Fruit fly (Drosophila melanogaster) whole organism, embryonic: ENCODE measurements around the gene CG31633.

Source experiments
- Adf1 ChIP-seq: fragments of 200-800 bp; sonication (Bioruptor generic); IDR thresholded peaks from 2 replicates; pipeline ENCODE4 v1.3.6; 2022; ENCODE audit warnings: missing biosample characterization, missing genetic modification characterization
- CG11504 ChIP-seq: fragments of 200-800 bp; sonication (Bioruptor generic); optimal IDR thresholded peaks from 3 replicates; lab custom pipeline; 2019; ENCODE audit warnings: missing biosample characterization, mild to moderate bottlenecking, missing genetic modification characterization, moderate library complexity
- CG12236 ChIP-seq: fragments of 200-800 bp; sonication (Bioruptor generic); optimal IDR thresholded peaks from 2 replicates; lab custom pipeline; 2016; ENCODE audit warnings: missing biosample characterization, missing genetic modification characterization
- CG12299 ChIP-seq: fragments of 200-800 bp; sonication (Bioruptor generic); optimal IDR thresholded peaks from 2 replicates; lab custom pipeline; 2018; ENCODE audit warnings: missing biosample characterization, mild to moderate bottlenecking, missing genetic modification characterization
- CG13775 ChIP-seq: fragments of 200-800 bp; sonication (Bioruptor generic); optimal IDR thresholded peaks from 3 replicates; lab custom pipeline; 2017; ENCODE audit warnings: missing biosample characterization, mild to moderate bottlenecking, missing genetic modification characterization
- CG15696 ChIP-seq: fragments of 200-800 bp; sonication (Bioruptor generic); optimal IDR thresholded peaks from 2 replicates; lab custom pipeline; 2019; ENCODE audit warnings: missing biosample characterization, mild to moderate bottlenecking, missing genetic modification characterization, moderate library complexity
- CG17568 ChIP-seq: fragments of 200-800 bp; sonication (Bioruptor generic); optimal IDR thresholded peaks from 2 replicates; lab custom pipeline; 2018; ENCODE audit warnings: missing biosample characterization, mild to moderate bottlenecking, missing genetic modification characterization, moderate library complexity
- CG17612 ChIP-seq: fragments of 200-800 bp; sonication (Bioruptor generic); IDR thresholded peaks from 2 replicates; pipeline ENCODE4 v1.3.6; 2022; ENCODE audit warnings: missing biosample characterization, missing genetic modification characterization
- CG18262 ChIP-seq: fragments of 200-800 bp; optimal IDR thresholded peaks from 3 replicates; lab custom pipeline; 2019; ENCODE audit warnings: missing biosample characterization, mild to moderate bottlenecking, missing genetic modification characterization, moderate library complexity
- CG2199 ChIP-seq: fragments of 200-800 bp; sonication (Bioruptor generic); IDR thresholded peaks from 3 replicates; pipeline ENCODE4 v1.3.6; 2022; ENCODE audit warnings: missing biosample characterization, missing genetic modification characterization
- CG30403 ChIP-seq: fragments of 200-800 bp; sonication (Bioruptor generic); optimal IDR thresholded peaks from 3 replicates; lab custom pipeline; 2016; ENCODE audit warnings: missing biosample characterization, missing genetic modification characterization
- CG34422 ChIP-seq: fragments of 200-800 bp; sonication (Bioruptor generic); IDR thresholded peaks from 3 replicates; pipeline ENCODE4 v1.3.6; 2022; ENCODE audit warnings: missing biosample characterization, missing genetic modification characterization
- CG4617 ChIP-seq: fragments of 200-800 bp; sonication (Bioruptor generic); optimal IDR thresholded peaks from 3 replicates; lab custom pipeline; 2016; ENCODE audit warnings: missing biosample characterization, missing genetic modification characterization, borderline replicate concordance
- CG6254 ChIP-seq: fragments of 200-800 bp; sonication (Bioruptor generic); optimal IDR thresholded peaks from 3 replicates; lab custom pipeline; 2017; ENCODE audit warnings: mild to moderate bottlenecking, missing biosample characterization, missing genetic modification reagents, missing genetic modification characterization
- CG6272 ChIP-seq: fragments of 200-800 bp; sonication (Bioruptor generic); IDR thresholded peaks from 2 replicates; pipeline ENCODE4 v1.3.6; 2022; ENCODE audit warnings: missing biosample characterization, missing genetic modification characterization
- CG7556 ChIP-seq: fragments of 200-800 bp; sonication (Bioruptor generic); optimal IDR thresholded peaks from 2 replicates; lab custom pipeline; 2017; ENCODE audit warnings: missing biosample characterization, mild to moderate bottlenecking, missing genetic modification characterization
- CG7963 ChIP-seq: fragments of 200-800 bp; sonication (Bioruptor generic); IDR thresholded peaks from 3 replicates; pipeline ENCODE4 v1.3.6; 2022; ENCODE audit warnings: missing biosample characterization, missing genetic modification characterization; ENCODE audit not compliant: partially characterized antibody
- CG8281 ChIP-seq: fragments of 200-800 bp; sonication (Bioruptor generic); optimal IDR thresholded peaks from 2 replicates; lab custom pipeline; 2018; ENCODE audit warnings: missing biosample characterization, mild to moderate bottlenecking, missing genetic modification characterization, moderate library complexity
- CG9727 ChIP-seq: fragments of 200-800 bp; sonication (Bioruptor generic); optimal IDR thresholded peaks from 3 replicates; lab custom pipeline; 2017; ENCODE audit warnings: missing biosample characterization, mild to moderate bottlenecking, missing genetic modification characterization
- CTCF ChIP-seq: fragments of 200-800 bp; sonication (Bioruptor generic); optimal IDR thresholded peaks from 2 replicates; lab custom pipeline; 2017; ENCODE audit warnings: missing biosample characterization, mild to moderate bottlenecking, missing genetic modification characterization, moderate library complexity
- CkIIα-i1 ChIP-seq: fragments of 200-800 bp; sonication (Bioruptor generic); IDR thresholded peaks from 2 replicates; pipeline ENCODE4 v1.3.6; 2022; ENCODE audit warnings: missing biosample characterization, missing genetic modification characterization
- ERR ChIP-seq: fragments of 200-800 bp; sonication (Bioruptor generic); optimal IDR thresholded peaks from 2 replicates; lab custom pipeline; 2016; ENCODE audit warnings: missing biosample characterization, missing genetic modification characterization
- Gsc ChIP-seq: fragments of 200-800 bp; sonication (Bioruptor generic); IDR thresholded peaks from 2 replicates; pipeline ENCODE4 v1.3.6; 2022; ENCODE audit warnings: missing biosample characterization, missing genetic modification characterization
- HLHmδ ChIP-seq: fragments of 200-800 bp; sonication (Bioruptor generic); optimal IDR thresholded peaks from 2 replicates; lab custom pipeline; 2018; ENCODE audit warnings: missing biosample characterization, mild to moderate bottlenecking, missing genetic modification characterization, moderate library complexity
- Hand ChIP-seq: fragments of 200-800 bp; sonication (Bioruptor generic); optimal IDR thresholded peaks from 2 replicates; lab custom pipeline; 2017; ENCODE audit warnings: mild to moderate bottlenecking, missing biosample characterization, missing genetic modification reagents, missing genetic modification characterization
- HmgZ ChIP-seq: fragments of 200-800 bp; sonication (Bioruptor generic); optimal IDR thresholded peaks from 2 replicates; lab custom pipeline; 2018; ENCODE audit warnings: missing biosample characterization, mild to moderate bottlenecking, missing genetic modification characterization
- Hsf ChIP-seq: fragments of 200-800 bp; sonication (Bioruptor generic); optimal IDR thresholded peaks from 3 replicates; lab custom pipeline; 2016; ENCODE audit warnings: missing biosample characterization, missing genetic modification characterization
- Kr ChIP-seq: fragments of 200-800 bp; sonication (Bioruptor generic); optimal IDR thresholded peaks from 2 replicates; lab custom pipeline; 2017; ENCODE audit warnings: missing biosample characterization, mild to moderate bottlenecking, missing genetic modification characterization
- Neu2 ChIP-seq: fragments of 200-800 bp; sonication (Bioruptor generic); optimal IDR thresholded peaks from 3 replicates; lab custom pipeline; 2016; ENCODE audit warnings: missing biosample characterization, missing genetic modification characterization, borderline replicate concordance
- Usf ChIP-seq: fragments of 200-800 bp; sonication (Bioruptor generic); optimal IDR thresholded peaks from 2 replicates; lab custom pipeline; 2017; ENCODE audit warnings: missing genotype, missing biosample characterization, missing genetic modification characterization
- Xbp1 ChIP-seq: fragments of 200-800 bp; sonication (Bioruptor generic); optimal IDR thresholded peaks from 3 replicates; lab custom pipeline; 2016; ENCODE audit warnings: missing biosample characterization, mild to moderate bottlenecking, missing genetic modification characterization
- al ChIP-seq: fragments of 200-800 bp; sonication (Bioruptor generic); IDR thresholded peaks from 2 replicates; pipeline ENCODE4 v1.3.6; 2022; ENCODE audit warnings: missing biosample characterization, missing genetic modification characterization
- bbx ChIP-seq: fragments of 200-800 bp; sonication (Bioruptor generic); IDR thresholded peaks from 2 replicates; pipeline ENCODE4 v1.3.6; 2022; ENCODE audit warnings: missing biosample characterization, missing genetic modification characterization; ENCODE audit not compliant: partially characterized antibody
- bigmax ChIP-seq: fragments of 200-800 bp; sonication (Bioruptor generic); optimal IDR thresholded peaks from 2 replicates; lab custom pipeline; 2018; ENCODE audit warnings: missing biosample characterization, mild to moderate bottlenecking, missing genetic modification characterization
- cato ChIP-seq: fragments of 200-800 bp; sonication (Bioruptor generic); optimal IDR thresholded peaks from 2 replicates; lab custom pipeline; 2016; ENCODE audit warnings: missing biosample characterization, missing genetic modification characterization, borderline replicate concordance
- corto ChIP-seq: fragments of 200-800 bp; sonication (Bioruptor generic); optimal IDR thresholded peaks from 2 replicates; lab custom pipeline; 2016; ENCODE audit warnings: missing biosample characterization, mild to moderate bottlenecking, missing genetic modification characterization, moderate library complexity
- cwo ChIP-seq: fragments of 200-800 bp; sonication (Bioruptor generic); optimal IDR thresholded peaks from 3 replicates; lab custom pipeline; 2017; ENCODE audit warnings: missing biosample characterization, missing genetic modification characterization, mild to moderate bottlenecking, moderate library complexity, missing genetic modification reagents
- dan ChIP-seq: fragments of 200-800 bp; sonication (Bioruptor generic); IDR thresholded peaks from 2 replicates; pipeline ENCODE4 v1.3.6; 2022; ENCODE audit warnings: missing biosample characterization, missing genetic modification characterization
- dpn ChIP-seq, 2 experiments: fragments of 200-800 bp; sonication (Bioruptor generic); optimal IDR thresholded peaks; 3 replicates each; lab custom pipeline; 2016; ENCODE audit warnings: missing biosample characterization in 2 of 2, missing genetic modification characterization in 2 of 2
- exex ChIP-seq: fragments of 200-800 bp; sonication (Bioruptor generic); optimal IDR thresholded peaks from 4 replicates; lab custom pipeline; 2018; ENCODE audit warnings: missing biosample characterization, mild to moderate bottlenecking, missing genetic modification characterization, moderate library complexity
- her ChIP-seq: fragments of 200-800 bp; sonication (Bioruptor generic); optimal IDR thresholded peaks from 2 replicates; lab custom pipeline; 2016; ENCODE audit warnings: missing biosample characterization, missing genetic modification characterization
- inv ChIP-seq: fragments of 200-800 bp; sonication (Bioruptor generic); IDR thresholded peaks from 2 replicates; pipeline ENCODE4 v1.3.6; 2022; ENCODE audit warnings: missing biosample characterization, missing genetic modification characterization; ENCODE audit not compliant: partially characterized antibody
- jumu ChIP-seq: fragments of 200-800 bp; sonication (Bioruptor generic); optimal IDR thresholded peaks from 3 replicates; lab custom pipeline; 2016; ENCODE audit warnings: missing biosample characterization, missing genetic modification characterization
- oc ChIP-seq: fragments of 200-800 bp; sonication (Bioruptor generic); optimal IDR thresholded peaks from 2 replicates; lab custom pipeline; 2018; ENCODE audit warnings: missing biosample characterization, mild to moderate bottlenecking, missing genetic modification characterization, moderate library complexity
- org-1 ChIP-seq: fragments of 200-800 bp; sonication (Bioruptor generic); optimal IDR thresholded peaks from 2 replicates; lab custom pipeline; 2017; ENCODE audit warnings: missing biosample characterization, missing genetic modification characterization
- pfk ChIP-seq: fragments of 200-800 bp; sonication (Bioruptor generic); optimal IDR thresholded peaks from 2 replicates; lab custom pipeline; 2018; ENCODE audit warnings: missing biosample characterization, mild to moderate bottlenecking, missing genetic modification characterization, moderate library complexity
- tup ChIP-seq: fragments of 200-800 bp; sonication (Bioruptor generic); optimal IDR thresholded peaks from 2 replicates; lab custom pipeline; 2016; ENCODE audit warnings: missing biosample characterization, mild to moderate bottlenecking, missing genetic modification characterization, moderate library complexity
- usp ChIP-seq: fragments of >200 bp; optimal IDR thresholded peaks from 2 replicates; lab custom pipeline; 2017; ENCODE audit warnings: missing biosample characterization, missing genetic modification characterization
- wek ChIP-seq: fragments of 200-800 bp; sonication (Bioruptor generic); optimal IDR thresholded peaks from 3 replicates; lab custom pipeline; 2018; ENCODE audit warnings: missing biosample characterization, mild to moderate bottlenecking, missing genetic modification characterization, moderate library complexity

The CG31633 gene

dm6 chr2L:6610683-6611373 lies 45.3 kb downstream of the CG31633 start, which contains the start of gene CG11050 (continued):
- TF ChIP-seq wek (GFP tag; lab: Kevin White, UChicago) (peak; percentile 48), Hand (GFP tag; lab: Kevin White, UChicago) (peak; percentile 64), CG8281 (tag; lab: Kevin White, UChicago) (no peak), HmgZ (tag; lab: Kevin White, UChicago) (peak; percentile 87), inv (GFP tag; lab: Robert Waterston, UW) (peak; percentile 36; the same call in 1 of the 2 replicates), org-1 (GFP tag; lab: Kevin White, UChicago) (peak; percentile 55), Neu2 (GFP tag; lab: Kevin White, UChicago) (no peak), CG12236 (GFP tag; lab: Kevin White, UChicago) (peak; percentile 62), CG7963 (GFP tag; lab: Robert Waterston, UW) (no peak; the same call in 2 of the 3 replicates), CG2199 (GFP tag; lab: Robert Waterston, UW) (peak; percentile 74; the same call in 1 of the 3 replicates), CG9727 (GFP tag; lab: Kevin White, UChicago) (peak; percentile 51), corto (GFP tag; lab: Kevin White, UChicago) (no peak), ERR (peak; percentile 89), bbx (GFP tag; lab: Robert Waterston, UW) (peak; percentile 63; the same call in 1 of the 2 replicates), dpn (GFP tag; optimal IDR thresholded peaks at IDR 0.05; lab: Kevin White, UChicago) (peak; percentile 84 to 90), oc (tag; lab: Kevin White, UChicago) (peak; percentile 58), Adf1 (GFP tag; lab: Robert Waterston, UW) (peak; percentile 54; the same call in 1 of the 2 replicates), CG15696 (tag; lab: Kevin White, UChicago) (peak; percentile 49), CG17568 (GFP tag; lab: Kevin White, UChicago) (peak; percentile 44), CG6254 (peak; percentile 68), CG18262 (tag; lab: Kevin White, UChicago) (peak; percentile 69), usp (GFP tag; lab: Kevin White, UChicago) (no peak), CG4617 (GFP tag; lab: Kevin White, UChicago) (peak; percentile 66), CG11504 (tag; lab: Kevin White, UChicago) (peak; percentile 80), tup (GFP tag; lab: Kevin White, UChicago) (peak; percentile 6), CG17612 (GFP tag; lab: Robert Waterston, UW) (peak; percentile 71; the same call in 1 of the 2 replicates), Hsf (GFP tag; lab: Kevin White, UChicago) (peak; percentile 82), CG6272 (GFP tag; lab: Robert Waterston, UW) (peak; percentile 52; the same call in 1 of the 2 replicates), dan (GFP tag; lab: Robert Waterston, UW) (no peak), cato (peak; percentile 7), CG12299 (tag; lab: Kevin White, UChicago) (peak; percentile 61), CG30403 (GFP tag; lab: Kevin White, UChicago) (peak; percentile 86), al (peak; percentile 77), HLHmδ (GFP tag; lab: Kevin White, UChicago) (peak; percentile 28), CG7556 (GFP tag; lab: Kevin White, UChicago) (peak; percentile 64), CkIIα-i1 (no peak), Xbp1 (peak; percentile 88), CG13775 (peak; percentile 60), her (GFP tag; lab: Kevin White, UChicago) (peak; percentile 90), pfk (peak; percentile 23), bigmax (GFP tag; lab: Kevin White, UChicago) (peak; percentile 37), cwo (GFP tag; lab: Kevin White, UChicago) (peak; percentile 62), jumu (peak; percentile 80), CTCF (GFP tag; lab: Kevin White, UChicago) (peak; percentile 72), Usf (GFP tag; lab: Kevin White, UChicago) (peak; percentile 3), Gsc (GFP tag; lab: Robert Waterston, UW) (no peak), CG34422 (GFP tag; lab: Robert Waterston, UW) (peak; percentile 77), Kr (peak; percentile 90), exex (tag; lab: Kevin White, UChicago) (peak; percentile 39)
